Fruit fly (Drosophila melanogaster) whole organism, embryonic: ENCODE data around the gene CG43658.

Experiments
- Bdp1 ChIP-seq: fragments of 200-800 bp; sonication (Bioruptor generic); optimal IDR thresholded peaks from 3 replicates; lab custom pipeline; 2016; ENCODE audit warnings: missing biosample characterization, missing genetic modification characterization
- CG10274 ChIP-seq: fragments of 200-800 bp; sonication (Bioruptor generic); optimal IDR thresholded peaks from 3 replicates; lab custom pipeline; 2017; ENCODE audit warnings: missing biosample characterization, mild to moderate bottlenecking, missing genetic modification characterization
- CG10959 ChIP-seq: fragments of 200-800 bp; sonication (Bioruptor generic); IDR thresholded peaks from 2 replicates; pipeline ENCODE4 v1.3.6; 2022; ENCODE audit warnings: missing biosample characterization, missing genetic modification characterization
- CG12744 ChIP-seq: fragments of 200-800 bp; sonication (Bioruptor generic); optimal IDR thresholded peaks from 2 replicates; lab custom pipeline; 2016; ENCODE audit warnings: missing biosample characterization, missing genetic modification characterization
- CG15269 ChIP-seq: fragments of 200-800 bp; sonication (Bioruptor generic); optimal IDR thresholded peaks from 2 replicates; lab custom pipeline; 2018; ENCODE audit warnings: missing biosample characterization, mild to moderate bottlenecking, missing genetic modification characterization, moderate library complexity
- CG15514 ChIP-seq: fragments of 200-800 bp; sonication (Bioruptor generic); optimal IDR thresholded peaks from 3 replicates; lab custom pipeline; 2017; ENCODE audit warnings: missing biosample characterization, missing genetic modification characterization, mild to moderate bottlenecking, moderate library complexity, missing genetic modification reagents
- CG1792 ChIP-seq: fragments of 200-800 bp; sonication (Bioruptor generic); optimal IDR thresholded peaks from 2 replicates; lab custom pipeline; 2016; ENCODE audit warnings: missing biosample characterization, missing genetic modification characterization
- CG2202 ChIP-seq: fragments of 200-800 bp; sonication (Bioruptor generic); optimal IDR thresholded peaks from 2 replicates; lab custom pipeline; 2018; ENCODE audit warnings: missing biosample characterization, mild to moderate bottlenecking, missing genetic modification characterization
- CG30020 ChIP-seq: fragments of 200-800 bp; optimal IDR thresholded peaks from 2 replicates; lab custom pipeline; 2019; ENCODE audit warnings: missing biosample characterization, mild to moderate bottlenecking, missing genetic modification characterization, moderate library complexity
- CG3407 ChIP-seq: fragments of 200-800 bp; sonication (Bioruptor generic); optimal IDR thresholded peaks from 2 replicates; lab custom pipeline; 2018; ENCODE audit warnings: missing biosample characterization, mild to moderate bottlenecking, missing genetic modification characterization
- CG42726 ChIP-seq: fragments of 200-800 bp; sonication (Bioruptor generic); IDR thresholded peaks from 2 replicates; pipeline ENCODE4 v1.3.6; 2022; ENCODE audit warnings: missing biosample characterization, missing genetic modification characterization; ENCODE audit not compliant: partially characterized antibody
- CG8944 ChIP-seq: fragments of 200-800 bp; sonication (Bioruptor generic); optimal IDR thresholded peaks from 3 replicates; lab custom pipeline; 2016; ENCODE audit warnings: missing biosample characterization, missing genetic modification characterization
- CG9932 ChIP-seq: fragments of 200-800 bp; sonication (Bioruptor generic); IDR thresholded peaks from 2 replicates; pipeline ENCODE4 v1.3.6; 2022; ENCODE audit warnings: missing biosample characterization, missing genetic modification characterization
- Deaf1 ChIP-seq: fragments of 200-800 bp; optimal IDR thresholded peaks from 3 replicates; lab custom pipeline; 2019; ENCODE audit warnings: missing biosample characterization, mild to moderate bottlenecking, missing genetic modification characterization, moderate library complexity
- Dref ChIP-seq: fragments of 200-800 bp; sonication (Bioruptor generic); IDR thresholded peaks from 2 replicates; pipeline ENCODE4 v1.3.6; 2022; ENCODE audit warnings: missing biosample characterization, missing genetic modification characterization
- E2f1 ChIP-seq: fragments of 200-800 bp; sonication (Bioruptor generic); IDR thresholded peaks from 2 replicates; pipeline ENCODE4 v1.3.6; 2022; ENCODE audit warnings: missing biosample characterization, missing genetic modification characterization
- Eip74EF ChIP-seq, 2 experiments: fragments of 200-800 bp in 1 of 2; fragments of >200 bp in 1 of 2; sonication (Bioruptor generic) in 1 of 2; optimal IDR thresholded peaks; 2 replicates each; lab custom pipeline; 2017 to 2019; ENCODE audit warnings: missing biosample characterization in 2 of 2, missing genetic modification characterization in 2 of 2, mild to moderate bottlenecking in 1 of 2, moderate library complexity in 1 of 2
- Elba2 ChIP-seq: fragments of 200-800 bp; sonication (Bioruptor generic); optimal IDR thresholded peaks from 3 replicates; lab custom pipeline; 2016; ENCODE audit warnings: missing biosample characterization, missing genetic modification characterization
- Gug ChIP-seq: fragments of 200-800 bp; sonication (Bioruptor generic); IDR thresholded peaks from 4 replicates; pipeline ENCODE4 v1.3.6; 2022; ENCODE audit warnings: missing biosample characterization, missing genetic modification characterization
- Hr3 ChIP-seq: fragments of 200-800 bp; sonication (Bioruptor generic); optimal IDR thresholded peaks from 3 replicates; lab custom pipeline; 2016; ENCODE audit warnings: missing biosample characterization, missing genetic modification characterization
- Hr51 ChIP-seq, 2 experiments: fragments of 200-800 bp; sonication (Bioruptor generic); optimal IDR thresholded peaks; 2 replicates in 1 of 2; 3 replicates in 1 of 2; lab custom pipeline; 2016 to 2018; ENCODE audit warnings: missing biosample characterization in 2 of 2, missing genetic modification characterization in 2 of 2, mild to moderate bottlenecking in 1 of 2, moderate library complexity in 1 of 2
- Lhr ChIP-seq: fragments of 200-800 bp; sonication (Bioruptor generic); optimal IDR thresholded peaks from 3 replicates; lab custom pipeline; 2017; ENCODE audit warnings: mild to moderate bottlenecking, missing biosample characterization, missing genetic modification reagents, missing genetic modification characterization
- MESR4 ChIP-seq: fragments of 200-800 bp; sonication (Bioruptor generic); optimal IDR thresholded peaks from 2 replicates; lab custom pipeline; 2018; ENCODE audit warnings: missing biosample characterization, mild to moderate bottlenecking, missing genetic modification characterization, moderate library complexity
- Mrtf ChIP-seq: fragments of 200-800 bp; sonication (Bioruptor generic); IDR thresholded peaks from 3 replicates; pipeline ENCODE4 v1.3.6; 2022; ENCODE audit warnings: missing biosample characterization, missing genetic modification characterization
- Opbp ChIP-seq: fragments of 200-800 bp; sonication (Bioruptor generic); IDR thresholded peaks from 3 replicates; pipeline ENCODE4 v1.3.6; 2022; ENCODE audit warnings: missing biosample characterization, missing genetic modification characterization; ENCODE audit not compliant: partially characterized antibody
- Vsx1 ChIP-seq: fragments of 200-800 bp; sonication (Bioruptor generic); optimal IDR thresholded peaks from 2 replicates; lab custom pipeline; 2017; ENCODE audit warnings: missing biosample characterization, mild to moderate bottlenecking, missing genetic modification characterization, missing genetic modification reagents
- YL-1 ChIP-seq: fragments of 200-800 bp; sonication (Bioruptor generic); optimal IDR thresholded peaks from 3 replicates; lab custom pipeline; 2017; ENCODE audit warnings: missing biosample characterization, mild to moderate bottlenecking, missing genetic modification characterization
- ash1 ChIP-seq: fragments of 200-800 bp; sonication (Bioruptor generic); optimal IDR thresholded peaks from 2 replicates; lab custom pipeline; 2018; ENCODE audit warnings: missing biosample characterization, mild to moderate bottlenecking, missing genetic modification characterization
- ato ChIP-seq: fragments of 200-800 bp; sonication (Bioruptor generic); IDR thresholded peaks from 2 replicates; pipeline ENCODE4 v1.3.6; 2022; ENCODE audit warnings: missing biosample characterization, missing genetic modification characterization; ENCODE audit not compliant: partially characterized antibody
- bsh ChIP-seq, 2 experiments: fragments of 200-800 bp; sonication (Bioruptor generic); optimal IDR thresholded peaks; 2 replicates each; lab custom pipeline; 2017 to 2018; ENCODE audit warnings: mild to moderate bottlenecking in 2 of 2, missing biosample characterization in 2 of 2, missing genetic modification characterization in 2 of 2, moderate library complexity in 1 of 2
- btn ChIP-seq: fragments of 200-800 bp; sonication (Bioruptor generic); optimal IDR thresholded peaks from 2 replicates; lab custom pipeline; 2016; ENCODE audit warnings: missing biosample characterization, missing genetic modification characterization
- cg ChIP-seq: fragments of 200-800 bp; sonication (Bioruptor generic); optimal IDR thresholded peaks from 3 replicates; lab custom pipeline; 2019; ENCODE audit warnings: missing biosample characterization, mild to moderate bottlenecking, missing genetic modification characterization, moderate library complexity
- dmrt99B ChIP-seq: fragments of 200-800 bp; sonication (Bioruptor generic); optimal IDR thresholded peaks from 2 replicates; lab custom pipeline; 2018; ENCODE audit warnings: missing biosample characterization, mild to moderate bottlenecking, missing genetic modification characterization, moderate library complexity
- esg ChIP-seq: fragments of 200-800 bp; sonication (Bioruptor generic); conservative IDR thresholded peaks from 2 replicates; pipeline ENCODE4 v1.3.6; 2022; ENCODE audit warnings: missing biosample characterization, missing genetic modification characterization
- fd102C ChIP-seq: fragments of 200-800 bp; sonication (Bioruptor generic); optimal IDR thresholded peaks from 2 replicates; lab custom pipeline; 2018; ENCODE audit warnings: missing biosample characterization, mild to moderate bottlenecking, missing genetic modification characterization, moderate library complexity
- fd96Cb ChIP-seq: fragments of 200-800 bp; sonication (Bioruptor generic); optimal IDR thresholded peaks from 2 replicates; lab custom pipeline; 2018; ENCODE audit warnings: missing biosample characterization, mild to moderate bottlenecking, missing genetic modification characterization, moderate library complexity
- ftz-f1 ChIP-seq: fragments of 200-800 bp; sonication (Bioruptor generic); optimal IDR thresholded peaks from 2 replicates; lab custom pipeline; 2016; ENCODE audit warnings: missing biosample characterization, missing genetic modification characterization
- lmd ChIP-seq: fragments of 200-800 bp; sonication (Bioruptor generic); IDR thresholded peaks from 2 replicates; pipeline ENCODE4 v1.3.6; 2022; ENCODE audit warnings: missing biosample characterization, missing genetic modification characterization
- lola ChIP-seq, 3 experiments: fragments of >200 bp in 2 of 3; fragments of 200-800 bp in 1 of 3; sonication (Bioruptor generic) in 1 of 3; optimal IDR thresholded peaks; 2 replicates each; lab custom pipeline; 2017 to 2019; ENCODE audit warnings: missing biosample characterization in 3 of 3, missing genetic modification characterization in 3 of 3, mild to moderate bottlenecking in 1 of 3, moderate library complexity in 1 of 3
- nmo ChIP-seq: fragments of 200-800 bp; sonication (Bioruptor generic); optimal IDR thresholded peaks from 2 replicates; lab custom pipeline; 2018; ENCODE audit warnings: missing biosample characterization, mild to moderate bottlenecking, missing genetic modification characterization, moderate library complexity
- pfk ChIP-seq: fragments of 200-800 bp; sonication (Bioruptor generic); optimal IDR thresholded peaks from 2 replicates; lab custom pipeline; 2018; ENCODE audit warnings: missing biosample characterization, mild to moderate bottlenecking, missing genetic modification characterization, moderate library complexity
- ro ChIP-seq: fragments of 200-800 bp; sonication (Bioruptor generic); IDR thresholded peaks from 2 replicates; pipeline ENCODE4 v1.3.6; 2022; ENCODE audit warnings: missing biosample characterization, missing genetic modification characterization
- sens-2 ChIP-seq: fragments of 200-800 bp; sonication (Bioruptor generic); IDR thresholded peaks from 2 replicates; pipeline ENCODE4 v1.3.6; 2022; ENCODE audit warnings: missing biosample characterization, missing genetic modification characterization
- sisA ChIP-seq: fragments of 200-800 bp; sonication (Bioruptor generic); IDR thresholded peaks from 2 replicates; pipeline ENCODE4 v1.3.6; 2022; ENCODE audit warnings: missing biosample characterization, missing genetic modification characterization
- slbo ChIP-seq: fragments of 200-800 bp; sonication (Bioruptor generic); IDR thresholded peaks from 2 replicates; pipeline ENCODE4 v1.3.6; 2022; ENCODE audit warnings: missing biosample characterization, missing genetic modification characterization
- slp2 ChIP-seq: fragments of 200-800 bp; sonication (Bioruptor generic); optimal IDR thresholded peaks from 2 replicates; lab custom pipeline; 2016; ENCODE audit warnings: missing biosample characterization, missing genetic modification characterization
- sr ChIP-seq: fragments of 200-800 bp; sonication (Bioruptor generic); IDR thresholded peaks from 3 replicates; pipeline ENCODE4 v1.3.6; 2022; ENCODE audit warnings: missing biosample characterization, missing genetic modification characterization
- tll ChIP-seq, 2 experiments: fragments of 200-800 bp in 1 of 2; fragments of >200 bp in 1 of 2; sonication (Bioruptor generic) in 1 of 2; optimal IDR thresholded peaks; 2 replicates each; lab custom pipeline; 2017 to 2019; ENCODE audit warnings: missing biosample characterization in 2 of 2, missing genetic modification characterization in 2 of 2, mild to moderate bottlenecking in 1 of 2, moderate library complexity in 1 of 2
- usp ChIP-seq: fragments of >200 bp; optimal IDR thresholded peaks from 2 replicates; lab custom pipeline; 2017; ENCODE audit warnings: missing biosample characterization, missing genetic modification characterization
- vfl ChIP-seq: fragments of 200-800 bp; sonication (Bioruptor generic); optimal IDR thresholded peaks from 2 replicates; lab custom pipeline; 2016; ENCODE audit warnings: missing biosample characterization, missing genetic modification characterization
- vvl ChIP-seq: fragments of 200-800 bp; sonication (Bioruptor generic); IDR thresholded peaks from 2 replicates; pipeline ENCODE4 v1.3.6; 2022; ENCODE audit warnings: missing biosample characterization, missing genetic modification characterization

The CG43658 gene

DNA sequence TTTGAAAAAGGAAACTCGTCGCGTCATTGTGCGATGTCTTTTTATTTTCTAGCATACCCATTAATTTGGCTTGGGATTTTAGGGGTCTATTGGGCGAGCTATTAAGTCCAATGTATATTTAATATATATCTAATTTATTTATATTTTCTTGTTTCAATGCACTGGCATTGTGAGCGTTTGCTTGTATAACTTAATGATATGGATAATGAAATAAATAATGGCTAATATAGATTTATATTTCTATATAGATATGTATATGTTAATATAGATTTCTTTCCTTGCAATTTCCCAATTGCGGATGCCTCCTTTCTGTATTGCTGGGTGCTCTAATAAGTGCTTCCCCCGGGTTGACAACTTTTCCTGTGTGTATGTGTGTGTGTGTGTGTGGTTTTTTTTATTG, 89.4 kb downstream of the CG43658 start (continued):
- peak; percentile 10; the same call in 1 of the 2 replicates for TF ChIP-seq ro
- no peak for TF ChIP-seq E2f1 (GFP tag; lab: Robert Waterston, UW)
- no peak for TF ChIP-seq tll (GFP tag; optimal IDR thresholded peaks at IDR 0.05; lab: Kevin White, UChicago)
- no peak for TF ChIP-seq CG10959 (GFP tag; lab: Robert Waterston, UW)
- TF ChIP-seq CG8944, result no peak
- TF ChIP-seq Bdp1, result no peak
- TF ChIP-seq Elba2 (GFP tag; lab: Kevin White, UChicago), result no peak
- peak; percentile 10 for TF ChIP-seq Hr3 (GFP tag; lab: Kevin White, UChicago)
- no peak for TF ChIP-seq CG30020 (tag; lab: Kevin White, UChicago)
- no peak for TF ChIP-seq btn
- no peak for TF ChIP-seq slp2
- TF ChIP-seq Lhr (GFP tag; lab: Kevin White, UChicago), result no peak
- no peak for TF ChIP-seq slbo (GFP tag; lab: Robert Waterston, UW)
- TF ChIP-seq sisA, result no peak
- TF ChIP-seq Opbp (GFP tag; lab: Robert Waterston, UW), result no peak
- TF ChIP-seq Mrtf (GFP tag; lab: Robert Waterston, UW), result no peak
- peak; percentile 20 for TF ChIP-seq cg (GFP tag; lab: Kevin White, UChicago)
- no peak for TF ChIP-seq Vsx1
- TF ChIP-seq CG15514, result no peak
- TF ChIP-seq YL-1 (GFP tag; lab: Kevin White, UChicago), result no peak
- TF ChIP-seq CG12744 (GFP tag; lab: Kevin White, UChicago), result no peak
- peak; percentile 38 to 66 for TF ChIP-seq bsh (GFP tag; optimal IDR thresholded peaks at IDR 0.05; lab: Kevin White, UChicago)
- TF ChIP-seq esg (GFP tag; lab: Robert Waterston, UW), result no peak
- TF ChIP-seq pfk (GFP tag; lab: Kevin White, UChicago), result no peak
- TF ChIP-seq CG15269, result no peak
- no peak for TF ChIP-seq Dref (GFP tag; lab: Robert Waterston, UW)
- no peak for TF ChIP-seq vvl
- no peak for TF ChIP-seq MESR4 (GFP tag; lab: Kevin White, UChicago)
- no peak for TF ChIP-seq CG3407 (GFP tag; lab: Kevin White, UChicago)
- no peak for TF ChIP-seq ato (GFP tag; lab: Robert Waterston, UW)
- no peak for TF ChIP-seq sr (GFP tag; lab: Robert Waterston, UW)
- TF ChIP-seq ash1 (GFP tag; lab: Kevin White, UChicago), result no peak
- no peak; the same call in 1 of the 2 replicates for TF ChIP-seq lmd (GFP tag; lab: Robert Waterston, UW)
- TF ChIP-seq ftz-f1, result no peak
- peak; percentile 50 for TF ChIP-seq fd96Cb (tag; lab: Kevin White, UChicago)
- peak; percentile 25 for TF ChIP-seq dmrt99B (tag; lab: Kevin White, UChicago)
- no peak for TF ChIP-seq Hr51 (GFP tag; optimal IDR thresholded peaks at IDR 0.05; lab: Kevin White, UChicago)
- no peak for TF ChIP-seq vfl (GFP tag; lab: Kevin White, UChicago)
- TF ChIP-seq lola (GFP tag; optimal IDR thresholded peaks at IDR 0.05; lab: Kevin White, UChicago), result peak in 1 of 3 experiments; percentile 66
- TF ChIP-seq Deaf1 (tag; lab: Kevin White, UChicago), result no peak
- TF ChIP-seq CG42726 (GFP tag; lab: Robert Waterston, UW), result no peak
- TF ChIP-seq usp, result no peak
- TF ChIP-seq sens-2 (GFP tag; lab: Robert Waterston, UW), result no peak
- peak; percentile 11 for TF ChIP-seq nmo
- TF ChIP-seq CG2202 (tag; lab: Kevin White, UChicago), result no peak
- no peak for TF ChIP-seq fd102C (GFP tag; lab: Kevin White, UChicago)
- TF ChIP-seq Gug, result no peak
- TF ChIP-seq CG10274, result no peak
- no peak for TF ChIP-seq Eip74EF (GFP tag; optimal IDR thresholded peaks at IDR 0.05; lab: Kevin White, UChicago)
- no peak for TF ChIP-seq CG1792 (GFP tag; lab: Kevin White, UChicago)
- no peak for TF ChIP-seq CG9932 (GFP tag; lab: Robert Waterston, UW)
